Fruit fly (Drosophila melanogaster) S2 (cell line): ENCODE measurements around the gene CG34174.

ENCODE experiments used
- CG8478 ChIP-seq: fragments of >200 bp; optimal IDR thresholded peaks from 2 replicates; lab custom pipeline; 2018
- CTCF ChIP-seq, 2 experiments: fragments of >200 bp; optimal IDR thresholded peaks; 2 replicates each; lab custom pipeline; 2018

DNA sequence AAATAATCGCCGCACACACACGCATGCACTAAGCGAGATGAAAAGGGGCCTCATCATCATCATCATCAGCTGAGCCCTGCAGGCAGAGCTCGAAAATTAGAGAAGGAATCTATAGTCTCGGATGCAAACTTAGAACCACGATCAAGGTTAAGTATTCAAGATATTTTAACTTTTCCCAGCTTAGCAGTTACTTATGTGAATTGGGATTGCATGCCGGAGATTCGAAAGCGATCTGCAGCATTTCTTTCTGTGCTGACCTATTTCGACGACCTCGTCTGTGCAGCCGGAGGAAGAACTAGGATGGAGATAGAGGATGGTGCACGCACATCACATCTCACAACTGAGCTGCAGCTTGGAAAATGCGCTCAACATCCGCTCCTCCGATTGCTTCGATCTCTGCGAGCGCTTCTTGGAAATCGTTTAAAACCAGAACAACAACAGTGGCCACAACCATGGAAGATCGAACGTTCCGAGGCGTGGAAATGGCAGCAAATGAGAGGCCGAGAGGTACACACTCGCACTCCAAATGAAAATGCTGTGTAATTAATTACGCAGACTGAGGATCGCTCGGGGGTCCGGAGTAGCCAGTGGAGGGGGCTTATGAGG, 31.2 kb upstream of the CG34174 start:
- no peak for TF ChIP-seq CTCF (optimal IDR thresholded peaks at IDR 0.05; lab: Kevin White, UChicago)
- TF ChIP-seq CG8478 (lab: Kevin White, UChicago): no peak
